Fruit fly (Drosophila melanogaster) whole organism, embryonic: ENCODE results near the gene GlcAT-P.
A peak's percentile ranks its signal among the peaks of the same experiment; 100 is the strongest.

Experiments used
- C15 ChIP-seq: fragments of 200-800 bp; sonication (Bioruptor generic); IDR thresholded peaks from 3 replicates; pipeline ENCODE4 v1.3.6; 2022; ENCODE audit warnings: missing biosample characterization, missing genetic modification characterization
- CG11456 ChIP-seq: fragments of 200-800 bp; sonication (Bioruptor generic); IDR thresholded peaks from 3 replicates; pipeline ENCODE4 v1.3.6; 2022; ENCODE audit warnings: missing biosample characterization, missing genetic modification characterization
- CG11560 ChIP-seq: fragments of 200-800 bp; sonication (Bioruptor generic); IDR thresholded peaks from 3 replicates; pipeline ENCODE4 v1.3.6; 2022; ENCODE audit warnings: missing biosample characterization, missing genetic modification characterization
- CG12769 ChIP-seq: fragments of 200-800 bp; sonication (Bioruptor generic); optimal IDR thresholded peaks from 2 replicates; lab custom pipeline; 2019; ENCODE audit warnings: missing biosample characterization, mild to moderate bottlenecking, missing genetic modification characterization, moderate library complexity
- CG13123 ChIP-seq: fragments of 200-800 bp; sonication (Bioruptor generic); optimal IDR thresholded peaks from 2 replicates; lab custom pipeline; 2016; ENCODE audit warnings: missing biosample characterization, missing genetic modification characterization
- CG14014 ChIP-seq: fragments of 200-800 bp; sonication (Bioruptor generic); IDR thresholded peaks from 2 replicates; pipeline ENCODE4 v1.3.6; 2022; ENCODE audit warnings: missing biosample characterization, missing genetic modification characterization
- CG15479 ChIP-seq: fragments of 200-800 bp; sonication (Bioruptor generic); optimal IDR thresholded peaks from 3 replicates; lab custom pipeline; 2019; ENCODE audit warnings: missing biosample characterization, mild to moderate bottlenecking, missing genetic modification characterization, moderate library complexity
- CG16815 ChIP-seq: fragments of 200-800 bp; sonication (Bioruptor generic); optimal IDR thresholded peaks from 3 replicates; lab custom pipeline; 2017; ENCODE audit warnings: missing biosample characterization, mild to moderate bottlenecking, missing genetic modification characterization
- CG17361 ChIP-seq: fragments of 200-800 bp; sonication (Bioruptor generic); IDR thresholded peaks from 3 replicates; pipeline ENCODE4 v1.3.6; 2022; ENCODE audit warnings: missing biosample characterization, missing genetic modification characterization
- CG17829 ChIP-seq: fragments of 200-800 bp; optimal IDR thresholded peaks from 2 replicates; lab custom pipeline; 2019; ENCODE audit warnings: missing biosample characterization, mild to moderate bottlenecking, missing genetic modification characterization, moderate library complexity
- CG18619 ChIP-seq: fragments of 200-800 bp; sonication (Bioruptor generic); optimal IDR thresholded peaks from 3 replicates; lab custom pipeline; 2017; ENCODE audit warnings: missing biosample characterization, mild to moderate bottlenecking, missing genetic modification characterization
- CG2129 ChIP-seq: fragments of 200-800 bp; sonication (Bioruptor generic); IDR thresholded peaks from 2 replicates; pipeline ENCODE4 v1.3.6; 2022; ENCODE audit warnings: missing biosample characterization, missing genetic modification characterization; ENCODE audit not compliant: partially characterized antibody
- CG2202 ChIP-seq: fragments of 200-800 bp; sonication (Bioruptor generic); optimal IDR thresholded peaks from 2 replicates; lab custom pipeline; 2018; ENCODE audit warnings: missing biosample characterization, mild to moderate bottlenecking, missing genetic modification characterization
- CG2712 ChIP-seq: fragments of 200-800 bp; optimal IDR thresholded peaks from 3 replicates; lab custom pipeline; 2019; ENCODE audit warnings: missing biosample characterization, mild to moderate bottlenecking, missing genetic modification characterization, moderate library complexity
- CG3163 ChIP-seq: fragments of 200-800 bp; sonication (Bioruptor generic); optimal IDR thresholded peaks from 3 replicates; lab custom pipeline; 2016; ENCODE audit warnings: missing biosample characterization, missing genetic modification characterization
- CG32532 ChIP-seq: fragments of 200-800 bp; sonication (Bioruptor generic); IDR thresholded peaks from 2 replicates; pipeline ENCODE4 v1.3.6; 2022; ENCODE audit warnings: missing biosample characterization, missing genetic modification characterization
- CG3838 ChIP-seq: fragments of 200-800 bp; sonication (Bioruptor generic); optimal IDR thresholded peaks from 3 replicates; lab custom pipeline; 2016; ENCODE audit warnings: missing biosample characterization, missing genetic modification characterization
- CG6854 ChIP-seq: fragments of 200-800 bp; sonication (Bioruptor generic); optimal IDR thresholded peaks from 3 replicates; lab custom pipeline; 2017; ENCODE audit warnings: missing biosample characterization, mild to moderate bottlenecking, missing genetic modification characterization
- CG7357 ChIP-seq: fragments of 200-800 bp; sonication (Bioruptor generic); IDR thresholded peaks from 3 replicates; pipeline ENCODE4 v1.3.6; 2022; ENCODE audit warnings: missing biosample characterization, missing genetic modification characterization
- CG7745 ChIP-seq: fragments of 200-800 bp; sonication (Bioruptor generic); optimal IDR thresholded peaks from 2 replicates; lab custom pipeline; 2018; ENCODE audit warnings: missing biosample characterization, mild to moderate bottlenecking, missing genetic modification characterization, moderate library complexity
- CG8765 ChIP-seq: fragments of 200-800 bp; sonication (Bioruptor generic); IDR thresholded peaks from 2 replicates; pipeline ENCODE4 v1.3.6; 2022; ENCODE audit warnings: missing biosample characterization, missing genetic modification characterization
- Dll ChIP-seq: fragments of 200-800 bp; sonication (Bioruptor generic); IDR thresholded peaks from 4 replicates; pipeline ENCODE4 v1.3.6; 2022; ENCODE audit warnings: missing biosample characterization, missing genetic modification characterization; ENCODE audit not compliant: partially characterized antibody
- Doc3 ChIP-seq: fragments of 200-800 bp; sonication (Bioruptor generic); IDR thresholded peaks from 3 replicates; pipeline ENCODE4 v1.3.6; 2022; ENCODE audit warnings: missing biosample characterization, missing genetic modification characterization; ENCODE audit not compliant: partially characterized antibody
- Scr ChIP-seq: fragments of 200-800 bp; sonication (Bioruptor generic); IDR thresholded peaks from 2 replicates; pipeline ENCODE4 v1.3.6; 2022; ENCODE audit warnings: missing biosample characterization, missing genetic modification characterization; ENCODE audit not compliant: partially characterized antibody
- Taf1 ChIP-seq: fragments of 200-800 bp; sonication (Bioruptor generic); IDR thresholded peaks from 2 replicates; pipeline ENCODE4 v1.3.6; 2022; ENCODE audit warnings: missing biosample characterization, missing genetic modification characterization
- Vsx1 ChIP-seq: fragments of 200-800 bp; sonication (Bioruptor generic); optimal IDR thresholded peaks from 2 replicates; lab custom pipeline; 2017; ENCODE audit warnings: missing biosample characterization, mild to moderate bottlenecking, missing genetic modification characterization, missing genetic modification reagents
- YL-1 ChIP-seq: fragments of 200-800 bp; sonication (Bioruptor generic); optimal IDR thresholded peaks from 3 replicates; lab custom pipeline; 2017; ENCODE audit warnings: missing biosample characterization, mild to moderate bottlenecking, missing genetic modification characterization
- amos ChIP-seq: fragments of 200-800 bp; sonication (Bioruptor generic); IDR thresholded peaks from 2 replicates; pipeline ENCODE4 v1.3.6; 2022; ENCODE audit warnings: missing biosample characterization, missing genetic modification characterization; ENCODE audit not compliant: partially characterized antibody
- ash1 ChIP-seq: fragments of 200-800 bp; sonication (Bioruptor generic); optimal IDR thresholded peaks from 2 replicates; lab custom pipeline; 2018; ENCODE audit warnings: missing biosample characterization, mild to moderate bottlenecking, missing genetic modification characterization
- btn ChIP-seq: fragments of 200-800 bp; sonication (Bioruptor generic); optimal IDR thresholded peaks from 2 replicates; lab custom pipeline; 2016; ENCODE audit warnings: missing biosample characterization, missing genetic modification characterization
- chm ChIP-seq: fragments of 200-800 bp; sonication (Bioruptor generic); IDR thresholded peaks from 2 replicates; pipeline ENCODE4 v1.3.6; 2022; ENCODE audit warnings: missing biosample characterization, missing genetic modification characterization
- chn ChIP-seq: fragments of 200-800 bp; sonication (Bioruptor generic); optimal IDR thresholded peaks from 2 replicates; lab custom pipeline; 2016; ENCODE audit warnings: missing biosample characterization, missing genetic modification characterization
- ci ChIP-seq: fragments of 200-800 bp; sonication (Bioruptor generic); IDR thresholded peaks from 3 replicates; pipeline ENCODE4 v1.3.6; 2022; ENCODE audit warnings: missing biosample characterization, missing genetic modification characterization
- crc ChIP-seq: fragments of 200-800 bp; sonication (Bioruptor generic); optimal IDR thresholded peaks from 2 replicates; lab custom pipeline; 2016; ENCODE audit warnings: missing biosample characterization, missing genetic modification characterization
- da ChIP-seq: fragments of 200-800 bp; sonication (Bioruptor generic); optimal IDR thresholded peaks from 2 replicates; lab custom pipeline; 2016; ENCODE audit warnings: missing biosample characterization, missing genetic modification characterization
- disco-r ChIP-seq: fragments of 200-800 bp; sonication (Bioruptor generic); optimal IDR thresholded peaks from 2 replicates; lab custom pipeline; 2016; ENCODE audit warnings: missing biosample characterization, missing genetic modification characterization
- fru ChIP-seq: fragments of >200 bp; optimal IDR thresholded peaks from 2 replicates; lab custom pipeline; 2017
- gro ChIP-seq: fragments of 200-800 bp; sonication (Bioruptor generic); optimal IDR thresholded peaks from 2 replicates; lab custom pipeline; 2016; ENCODE audit warnings: missing biosample characterization, missing genetic modification characterization
- gt ChIP-seq: fragments of 200-800 bp; sonication (Bioruptor generic); IDR thresholded peaks from 2 replicates; pipeline ENCODE4 v1.3.6; 2022; ENCODE audit warnings: missing biosample characterization, missing genetic modification characterization
- h ChIP-seq: fragments of >200 bp; optimal IDR thresholded peaks from 2 replicates; lab custom pipeline; 2017
- ind ChIP-seq: fragments of 200-800 bp; sonication (Bioruptor generic); optimal IDR thresholded peaks from 3 replicates; lab custom pipeline; 2016; ENCODE audit warnings: missing biosample characterization, missing genetic modification characterization
- jigr1 ChIP-seq: fragments of 200-800 bp; sonication (Bioruptor generic); IDR thresholded peaks from 3 replicates; pipeline ENCODE4 v1.3.6; 2022; ENCODE audit warnings: missing biosample characterization, missing genetic modification characterization
- kni ChIP-seq: fragments of 200-800 bp; sonication (Bioruptor generic); optimal IDR thresholded peaks from 3 replicates; lab custom pipeline; 2017; ENCODE audit warnings: mild to moderate bottlenecking, missing biosample characterization, missing genetic modification reagents, missing genetic modification characterization
- lbe ChIP-seq: fragments of 200-800 bp; sonication (Bioruptor generic); optimal IDR thresholded peaks from 2 replicates; lab custom pipeline; 2016; ENCODE audit warnings: missing biosample characterization, mild to moderate bottlenecking, missing genetic modification characterization
- lmd ChIP-seq: fragments of 200-800 bp; sonication (Bioruptor generic); IDR thresholded peaks from 2 replicates; pipeline ENCODE4 v1.3.6; 2022; ENCODE audit warnings: missing biosample characterization, missing genetic modification characterization
- maf-S ChIP-seq: fragments of 200-800 bp; sonication (Bioruptor generic); optimal IDR thresholded peaks from 2 replicates; lab custom pipeline; 2016; ENCODE audit warnings: missing biosample characterization, missing genetic modification characterization
- nerfin-2 ChIP-seq: fragments of 200-800 bp; sonication (Bioruptor generic); IDR thresholded peaks from 2 replicates; pipeline ENCODE4 v1.3.6; 2022; ENCODE audit warnings: missing biosample characterization, missing genetic modification characterization; ENCODE audit not compliant: partially characterized antibody
- p53 ChIP-seq: fragments of 200-800 bp; sonication (Bioruptor generic); optimal IDR thresholded peaks from 2 replicates; lab custom pipeline; 2016; ENCODE audit warnings: missing biosample characterization, missing genetic modification characterization
- sens-2 ChIP-seq: fragments of 200-800 bp; sonication (Bioruptor generic); IDR thresholded peaks from 2 replicates; pipeline ENCODE4 v1.3.6; 2022; ENCODE audit warnings: missing biosample characterization, missing genetic modification characterization
- sim ChIP-seq: fragments of 200-800 bp; sonication (Bioruptor generic); IDR thresholded peaks from 2 replicates; pipeline ENCODE4 v1.3.6; 2022; ENCODE audit warnings: missing biosample characterization, missing genetic modification characterization
- slbo ChIP-seq: fragments of 200-800 bp; sonication (Bioruptor generic); IDR thresholded peaks from 2 replicates; pipeline ENCODE4 v1.3.6; 2022; ENCODE audit warnings: missing biosample characterization, missing genetic modification characterization

GlcAT-P gene

dm6 chr3L:11148478-11149251 is 48.7 kb downstream of the GlcAT-P start (continued):
- TF ChIP-seq CG3838 (GFP tag; lab: Kevin White, UChicago) = no peak
- no peak for TF ChIP-seq h
- no peak for TF ChIP-seq CG2129 (GFP tag; lab: Robert Waterston, UW)
- no peak for TF ChIP-seq slbo (GFP tag; lab: Robert Waterston, UW)
- no peak for TF ChIP-seq fru (lab: Kevin White, UChicago)
- no peak for TF ChIP-seq da (GFP tag; lab: Kevin White, UChicago)
- no peak for TF ChIP-seq chm (GFP tag; lab: Robert Waterston, UW)
- no peak for TF ChIP-seq Doc3 (GFP tag; lab: Robert Waterston, UW)
- no peak for TF ChIP-seq Dll
- TF ChIP-seq Vsx1 = no peak
- TF ChIP-seq CG12769 (tag; lab: Kevin White, UChicago) = peak; percentile 48
- TF ChIP-seq Taf1 (GFP tag; lab: Robert Waterston, UW) = no peak
- TF ChIP-seq CG14014 (GFP tag; lab: Robert Waterston, UW) = peak; percentile 22; the same call in 1 of the 2 replicates
- TF ChIP-seq gro = no peak
- TF ChIP-seq maf-S (GFP tag; lab: Kevin White, UChicago) = no peak
- TF ChIP-seq sens-2 = no peak
- no peak for TF ChIP-seq disco-r (GFP tag; lab: Kevin White, UChicago)
- TF ChIP-seq CG7357 (GFP tag; lab: Robert Waterston, UW) = peak; percentile 20; the same call in 1 of the 3 replicates
- no peak for TF ChIP-seq YL-1 (GFP tag; lab: Kevin White, UChicago)
- no peak for TF ChIP-seq CG11456 (GFP tag; lab: Robert Waterston, UW)
- no peak for TF ChIP-seq crc (GFP tag; lab: Kevin White, UChicago)
- no peak for TF ChIP-seq amos (GFP tag; lab: Robert Waterston, UW)
- peak; percentile 78 for TF ChIP-seq ci (GFP tag; lab: Robert Waterston, UW)
- no peak for TF ChIP-seq btn (GFP tag; lab: Kevin White, UChicago)
- no peak for TF ChIP-seq C15 (GFP tag; lab: Robert Waterston, UW)
- no peak for TF ChIP-seq CG7745 (tag; lab: Kevin White, UChicago)
- no peak for TF ChIP-seq lbe (GFP tag; lab: Kevin White, UChicago)
- no peak for TF ChIP-seq sim (GFP tag; lab: Robert Waterston, UW)
- no peak for TF ChIP-seq CG6854 (GFP tag; lab: Kevin White, UChicago)
- TF ChIP-seq CG18619 (GFP tag; lab: Kevin White, UChicago) = peak; percentile 3
- TF ChIP-seq kni (GFP tag; lab: Kevin White, UChicago) = no peak
- no peak for TF ChIP-seq ash1
- TF ChIP-seq CG17829 (tag; lab: Kevin White, UChicago) = peak; percentile 51
- no peak for TF ChIP-seq CG32532 (GFP tag; lab: Robert Waterston, UW)
- TF ChIP-seq nerfin-2 (GFP tag; lab: Robert Waterston, UW) = no peak
- peak; percentile 9 for TF ChIP-seq CG2202 (tag; lab: Kevin White, UChicago)
- peak; percentile 8 for TF ChIP-seq CG16815 (GFP tag; lab: Kevin White, UChicago)
- TF ChIP-seq CG15479 (GFP tag; lab: Kevin White, UChicago) = no peak
- TF ChIP-seq Scr = no peak
- TF ChIP-seq jigr1 (GFP tag; lab: Robert Waterston, UW) = no peak
- TF ChIP-seq lmd (GFP tag; lab: Robert Waterston, UW) = peak; percentile 47; the same call in 1 of the 2 replicates
- TF ChIP-seq CG17361 (GFP tag; lab: Robert Waterston, UW) = peak; percentile 58
- no peak for TF ChIP-seq chn (GFP tag; lab: Kevin White, UChicago)
- peak; percentile 70 for TF ChIP-seq CG2712 (tag; lab: Kevin White, UChicago)
- no peak for TF ChIP-seq CG13123
- TF ChIP-seq gt (GFP tag; lab: Robert Waterston, UW) = no peak
- no peak for TF ChIP-seq CG8765
- TF ChIP-seq CG11560 (tag; lab: Robert Waterston, UW) = no peak
- TF ChIP-seq p53 (GFP tag; lab: Kevin White, UChicago) = no peak
- no peak for TF ChIP-seq CG3163 (GFP tag; lab: Kevin White, UChicago)
- peak; percentile 49 for TF ChIP-seq ind (GFP tag; lab: Kevin White, UChicago)
